Worm (Caenorhabditis elegans) whole organism, dauer: ENCODE results near the gene ocr-2.

ENCODE experiments used
- unc-62 ChIP-seq: sonication (generic microtip); optimal IDR thresholded peaks from 2 replicates; lab custom pipeline; 2017; ENCODE audit warnings: missing biosample characterization, missing genetic modification reagents, missing genetic modification characterization

The ocr-2 gene

DNA sequence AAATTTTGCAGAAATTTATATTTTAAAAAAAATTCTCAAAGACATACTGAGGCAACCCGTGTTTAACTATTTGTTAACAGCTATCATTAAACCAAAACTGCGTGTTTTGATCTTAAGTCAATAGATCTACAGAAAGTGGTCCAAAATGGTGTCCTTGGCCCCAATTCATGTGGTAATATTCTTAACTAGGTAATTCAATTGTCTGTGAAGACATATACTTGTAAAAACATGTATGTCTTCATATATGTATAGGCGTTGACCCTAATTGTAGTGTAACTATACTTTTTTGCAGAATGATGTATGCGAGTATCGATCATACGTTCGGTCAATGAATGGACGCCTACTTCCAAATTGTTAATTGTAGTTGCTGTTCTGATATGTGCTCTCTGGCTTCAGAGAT lies 50.2 kb downstream of the ocr-2 start, which contains the start of gene C07G1.15:
C07G1.15 (plus strand) TSS at position 301 of the 400 bp plus-strand sequence.
- no peak for TF ChIP-seq unc-62

DNA sequence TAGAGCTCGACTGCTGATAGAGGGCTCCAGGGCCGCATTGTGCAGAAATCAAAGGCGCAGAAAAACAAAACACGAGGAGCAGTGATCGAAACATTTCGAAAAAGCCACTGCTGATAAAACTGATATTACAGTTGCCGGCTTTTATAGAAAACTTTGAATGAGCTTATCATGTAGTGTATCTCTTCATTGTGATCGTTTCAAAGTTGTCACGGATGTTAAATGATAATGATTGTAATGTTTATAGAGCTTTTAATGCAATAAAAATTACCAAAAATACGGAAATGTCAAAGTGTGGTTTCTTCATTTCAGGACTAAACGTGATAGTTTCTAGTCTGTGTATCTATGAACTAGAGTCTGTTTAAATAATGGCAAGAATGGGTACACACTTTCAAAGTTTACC lies 51.2 kb downstream of the ocr-2 start, which contains the start of gene clec-52:
clec-52 (minus strand) TSS at position 101 of the 400 bp plus-strand sequence.
- TF ChIP-seq unc-62: no peak

DNA sequence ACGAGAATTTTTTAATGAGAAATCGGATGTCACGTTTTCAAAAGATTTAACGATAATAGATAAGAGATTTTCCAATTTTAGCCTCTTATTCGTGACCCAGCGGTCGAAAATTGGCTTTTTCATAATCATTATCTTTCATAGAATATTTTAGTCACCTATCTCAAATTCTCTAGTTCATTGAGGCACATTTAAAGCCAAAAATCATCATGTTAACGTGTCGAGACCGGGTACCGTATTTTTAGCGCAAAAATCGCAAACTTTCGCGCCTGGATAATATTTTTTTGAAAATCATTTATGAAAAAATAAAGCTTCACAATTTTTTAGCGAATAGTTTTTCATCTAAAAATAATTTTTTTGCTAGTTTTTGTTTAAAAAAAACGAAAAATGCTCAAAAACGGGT lies 53.9 kb downstream of the ocr-2 start, which contains the start of gene B0218.7:
B0218.7 (minus strand) TSS at position 101 of the 400 bp plus-strand sequence.
- no peak for TF ChIP-seq unc-62

DNA sequence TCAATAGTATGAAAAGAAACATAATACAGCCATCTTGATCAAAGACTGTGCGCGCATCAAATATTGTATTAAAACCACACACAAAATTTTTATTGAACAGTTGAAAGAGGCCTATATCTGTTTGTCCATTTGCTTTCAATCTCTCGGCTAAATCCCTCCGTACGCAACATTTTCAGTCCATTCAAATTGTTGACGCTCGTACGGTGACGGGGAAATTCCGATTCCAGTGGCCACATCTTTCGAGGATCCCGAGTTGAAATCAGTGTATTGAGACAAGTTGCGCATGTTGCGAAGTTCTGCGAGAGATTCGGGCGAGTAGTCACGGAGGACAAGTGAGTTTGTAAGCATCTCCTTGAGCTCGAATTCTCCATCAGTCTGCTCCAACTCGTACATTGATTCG lies 55.4 kb downstream of the ocr-2 start:
- TF ChIP-seq unc-62: no peak
